Worm (Caenorhabditis elegans): Measurements from ENCODE around the gene exc-9.

DNA sequence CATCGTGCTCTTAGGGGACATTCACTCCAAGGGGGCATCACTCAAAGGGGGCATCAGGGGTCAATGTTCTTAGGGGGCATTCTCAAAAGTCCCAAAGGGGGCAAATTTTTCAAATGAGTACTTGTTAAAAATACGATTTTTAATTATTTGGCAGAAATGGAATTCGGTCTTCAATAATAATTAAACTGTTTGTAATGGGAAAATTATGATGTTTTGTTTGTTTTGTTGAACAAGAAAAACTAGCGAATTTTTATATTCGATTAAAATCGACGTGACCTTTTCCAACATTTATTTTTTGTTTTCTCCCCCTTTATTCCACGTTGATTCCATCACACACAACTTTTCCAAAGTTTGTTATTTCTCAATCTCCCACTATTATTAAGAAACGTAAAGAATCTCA lies 26.2 kb upstream of the exc-9 start, which contains the start of gene F57H12.5:
- TF ChIP-seq tbx-2 (tag; optimal IDR thresholded peaks at IDR 0.05) (no peak), fkh-10 (GFP tag; optimal IDR thresholded peaks at IDR 0.05) (no peak), lin-11 (tag; optimal IDR thresholded peaks at IDR 0.05) (no peak), pag-3 (tag; optimal IDR thresholded peaks at IDR 0.05; ENCODE audit: borderline replicate concordance) (no peak), pha-4 (tag; optimal IDR thresholded peaks at IDR 0.05) (no peak)

Measured in whole organism, late embryonic.